Worm (Caenorhabditis elegans): ENCODE measurements around the gene bigr-1.

DNA sequence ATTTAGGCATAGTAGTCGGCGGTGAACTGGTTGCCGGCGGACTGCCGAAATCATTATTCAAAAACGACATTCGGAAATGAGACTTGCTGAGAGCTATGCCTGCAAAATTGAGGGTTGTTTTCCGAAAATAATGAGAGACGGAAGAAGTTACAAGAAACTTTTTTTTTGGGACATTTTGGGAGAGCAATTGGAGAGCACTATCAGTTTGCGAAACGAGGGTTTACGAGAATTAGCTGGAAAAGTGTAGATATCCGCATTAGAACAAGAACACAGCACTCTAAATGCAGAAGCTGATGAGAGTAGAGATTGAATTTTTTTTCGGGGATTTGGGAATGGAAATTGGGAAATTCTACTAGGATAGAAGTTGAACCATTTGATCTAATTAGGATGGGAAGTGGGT lies 29.0 kb upstream of the bigr-1 start, which contains the start of gene pqm-1:
- TF ChIP-seq elt-3 (tag; optimal IDR thresholded peaks at IDR 0.05) (no peak), unc-62 (GFP tag; optimal IDR thresholded peaks at IDR 0.05) (no peak), ceh-43 (GFP tag; optimal IDR thresholded peaks at IDR 0.05) (no peak), flh-1 (GFP tag; optimal IDR thresholded peaks at IDR 0.05) (no peak), unc-39 (tag; optimal IDR thresholded peaks at IDR 0.05) (no peak), nhr-76 (tag; optimal IDR thresholded peaks at IDR 0.05) (no peak), sptf-1 (tag; optimal IDR thresholded peaks at IDR 0.05) (no peak), sem-2 (GFP tag; optimal IDR thresholded peaks at IDR 0.05) (no peak), nhr-12 (tag; optimal IDR thresholded peaks at IDR 0.05) (no peak), ham-2 (GFP tag; optimal IDR thresholded peaks at IDR 0.05) (no peak), ces-1 (GFP tag; optimal IDR thresholded peaks at IDR 0.05) (no peak), bed-3 (GFP tag; optimal IDR thresholded peaks at IDR 0.05) (no peak)
